Worm (Caenorhabditis elegans) whole organism, L4/young adult: ENCODE results near the gene W02B3.7.

Source experiments
- W03F9.2 ChIP-seq: fragments of 150-350 bp; optimal IDR thresholded peaks from 2 replicates; lab custom pipeline; 2014; ENCODE audit warnings: missing biosample characterization, missing genetic modification characterization
- dao-5 ChIP-seq: sonication (generic microtip); optimal IDR thresholded peaks from 2 replicates; lab custom pipeline; 2016; ENCODE audit warnings: missing genotype, missing genetic modification characterization, moderate library complexity, missing compliant biosample characterization
- him-1 ChIP-seq: sonication (generic microtip); optimal IDR thresholded peaks from 2 replicates; lab custom pipeline; 2016; ENCODE audit warnings: missing genotype, missing genetic modification reagents, missing genetic modification characterization, missing compliant biosample characterization

ce11 chrIII:651587-651986 lies 40.2 kb downstream of the W02B3.7 start:
- TF ChIP-seq him-1: no peak
- TF ChIP-seq W03F9.2: no peak
- TF ChIP-seq dao-5 (tag; lab: Kevin White, UChicago): no peak
